Worm (Caenorhabditis elegans) whole organism, L4 larva: ENCODE results near the gene C02B8.12.
A peak's percentile ranks its signal among the peaks of the same experiment; 100 is the strongest.

ENCODE experiments used
- mdl-1 ChIP-seq, 2 experiments: fragments of 150-350 bp in 1 of 2; sonication (generic microtip) in 1 of 2; optimal IDR thresholded peaks; 2 replicates each; lab custom pipeline; 2014 to 2017; ENCODE audit warnings: missing biosample characterization in 2 of 2, missing genetic modification characterization in 2 of 2
- zfp-3 ChIP-seq: fragments of 200-800 bp; sonication (Bioruptor generic); conservative IDR thresholded peaks from 2 replicates; pipeline ENCODE4 v1.3.6; 2022; ENCODE audit warnings: missing genetic modification reagents, missing genetic modification characterization, missing compliant biosample characterization

DNA sequence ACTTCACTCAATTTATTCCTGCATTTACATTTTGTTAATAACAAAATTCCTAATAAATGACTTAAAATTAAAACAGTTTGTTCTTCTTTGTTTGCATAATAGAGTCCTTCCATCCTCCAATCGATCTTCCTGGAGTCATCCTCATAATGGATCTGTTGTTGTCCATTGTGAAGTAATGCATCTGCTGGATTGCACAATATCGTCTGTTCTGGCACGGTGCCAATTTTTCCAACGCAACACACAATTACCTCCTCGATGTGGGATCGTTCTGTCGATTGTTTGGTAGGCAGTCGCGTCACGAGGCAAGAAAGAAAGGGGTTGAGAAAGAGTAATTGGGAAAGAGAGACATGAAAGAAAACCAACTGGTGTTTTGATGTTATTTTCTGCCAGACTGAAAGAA is 36.8 kb upstream of the C02B8.12 start:
- TF ChIP-seq mdl-1 (tag; optimal IDR thresholded peaks at IDR 0.05; lab: Kevin White, UChicago) (peak in 1 of 2 experiments; percentile 50), zfp-3 (GFP tag; lab: Robert Waterston, UW) (no peak)
